Worm (Caenorhabditis elegans): ENCODE measurements around the gene F02E11.3.

- TF ChIP-seq ama-1 (optimal IDR thresholded peaks at IDR 0.05) = no peak
- no peak for TF ChIP-seq tbx-37 (GFP tag; conservative IDR thresholded peaks at IDR 0.05)
- no peak for TF ChIP-seq ceh-36 (tag; optimal IDR thresholded peaks at IDR 0.05)
- no peak for TF ChIP-seq ceh-13 (GFP tag; optimal IDR thresholded peaks at IDR 0.05)
- no peak for TF ChIP-seq pes-1 (GFP tag; IDR thresholded peaks at IDR 0.05)
- TF ChIP-seq ets-7 (tag; optimal IDR thresholded peaks at IDR 0.05) = no peak
- no peak for TF ChIP-seq F13C5.2 (tag; optimal IDR thresholded peaks at IDR 0.05)
These were observed 9.7 kb upstream of the F02E11.3 start, which contains the start of gene scl-15 for ce11 chrII:3284558-3284957.
